Fruit fly (Drosophila melanogaster): ENCODE measurements around the gene CG1024.

Gene CG1024

dm6 chr3R:6408467-6408866, 28.3 kb upstream of the CG1024 start:
- TF ChIP-seq CG5204 (GFP tag; optimal IDR thresholded peaks at IDR 0.05) = no peak
- no peak for TF ChIP-seq ovo (GFP tag; optimal IDR thresholded peaks at IDR 0.05)
- no peak for TF ChIP-seq CG7101 (tag; optimal IDR thresholded peaks at IDR 0.05)
- TF ChIP-seq kay (GFP tag; ENCODE audit: borderline replicate concordance) = no peak
- no peak for TF ChIP-seq tj (GFP tag; optimal IDR thresholded peaks at IDR 0.05)
- no peak for TF ChIP-seq CG33017 (tag; optimal IDR thresholded peaks at IDR 0.05)
- no peak for TF ChIP-seq bab1 (GFP tag; optimal IDR thresholded peaks at IDR 0.05)
- no peak for TF ChIP-seq Mnt (GFP tag; optimal IDR thresholded peaks at IDR 0.05)
- no peak for TF ChIP-seq CG14711 (tag; optimal IDR thresholded peaks at IDR 0.05)
- no peak for TF ChIP-seq CG1620 (GFP tag; optimal IDR thresholded peaks at IDR 0.05)
- TF ChIP-seq cnc (optimal IDR thresholded peaks at IDR 0.05) = no peak
- TF ChIP-seq Hr96 (GFP tag; optimal IDR thresholded peaks at IDR 0.05) = no peak
- no peak for TF ChIP-seq CG7045 (GFP tag; optimal IDR thresholded peaks at IDR 0.05)
- TF ChIP-seq CG11617 (GFP tag; optimal IDR thresholded peaks at IDR 0.05) = no peak
- TF ChIP-seq pad (GFP tag; optimal IDR thresholded peaks at IDR 0.05) = no peak
- no peak for TF ChIP-seq toe (GFP tag; optimal IDR thresholded peaks at IDR 0.05)
- TF ChIP-seq cic (GFP tag; optimal IDR thresholded peaks at IDR 0.05) = no peak
- no peak for TF ChIP-seq CG12768 (GFP tag; optimal IDR thresholded peaks at IDR 0.05)

dm6 chr3R:6407544-6407943, 27.4 kb upstream of the CG1024 start:
- peak; percentile 95 for TF ChIP-seq tj (GFP tag; optimal IDR thresholded peaks at IDR 0.05)
- TF ChIP-seq Mnt (GFP tag; optimal IDR thresholded peaks at IDR 0.05) = no peak
- TF ChIP-seq CG7045 (GFP tag; optimal IDR thresholded peaks at IDR 0.05) = no peak
- no peak for TF ChIP-seq kay (GFP tag; ENCODE audit: borderline replicate concordance)

DNA sequence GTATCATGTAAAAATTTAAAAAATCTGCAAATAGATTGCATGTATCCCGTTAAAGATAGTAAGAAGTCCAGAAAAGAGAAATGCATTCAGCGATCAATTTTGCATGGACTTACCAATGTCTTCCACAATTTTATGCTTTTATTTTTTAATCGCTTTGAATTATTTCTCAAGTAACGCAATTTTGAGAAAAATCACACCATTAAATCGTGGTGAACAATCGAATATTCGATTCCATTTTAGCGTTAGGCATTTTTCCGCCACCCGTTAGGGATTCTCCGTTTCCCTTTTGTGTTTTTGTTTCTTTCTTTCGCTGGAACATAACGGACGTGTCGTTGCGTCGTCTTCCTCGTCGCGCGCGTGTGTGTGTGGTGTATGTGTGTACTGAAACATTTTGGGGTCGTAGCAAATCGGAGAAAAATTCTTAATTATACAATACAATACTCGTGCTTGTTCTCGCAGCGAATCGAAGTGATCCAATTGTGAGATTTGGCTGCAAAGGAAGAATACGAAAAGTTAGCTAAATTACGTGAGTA, 26.5 kb upstream of the CG1024 start, which contains the start of gene gpp:
gpp (plus strand) TSS at position 290 of the 533 bp plus-strand sequence.
- TF ChIP-seq Crg-1 (GFP tag; optimal IDR thresholded peaks at IDR 0.05) = no peak
- no peak for TF ChIP-seq Clk (GFP tag; optimal IDR thresholded peaks at IDR 0.05)
- TF ChIP-seq ovo (GFP tag; optimal IDR thresholded peaks at IDR 0.05) = peak; percentile 67
- TF ChIP-seq CG12768 (GFP tag; optimal IDR thresholded peaks at IDR 0.05) = no peak
- TF ChIP-seq bab1 (GFP tag; optimal IDR thresholded peaks at IDR 0.05) = peak; percentile 58
- no peak for TF ChIP-seq Hr96 (GFP tag; optimal IDR thresholded peaks at IDR 0.05)
- TF ChIP-seq CG5204 (GFP tag; optimal IDR thresholded peaks at IDR 0.05) = no peak
- peak; percentile 50 for TF ChIP-seq pad (GFP tag; optimal IDR thresholded peaks at IDR 0.05)
- no peak for TF ChIP-seq CG11617 (GFP tag; optimal IDR thresholded peaks at IDR 0.05)
- peak; percentile 34 for TF ChIP-seq CG14711 (tag; optimal IDR thresholded peaks at IDR 0.05)
- TF ChIP-seq kay (GFP tag; ENCODE audit: borderline replicate concordance) = peak; percentile 24
- no peak for TF ChIP-seq CG7045 (GFP tag; optimal IDR thresholded peaks at IDR 0.05)
- no peak for TF ChIP-seq toe (GFP tag; optimal IDR thresholded peaks at IDR 0.05)
- peak; percentile 51 for TF ChIP-seq CG7101 (tag; optimal IDR thresholded peaks at IDR 0.05)
- peak; percentile 41 for TF ChIP-seq cic (GFP tag; optimal IDR thresholded peaks at IDR 0.05)
- TF ChIP-seq Mnt (GFP tag; optimal IDR thresholded peaks at IDR 0.05) = peak; percentile 61
- no peak for TF ChIP-seq tj (GFP tag; optimal IDR thresholded peaks at IDR 0.05)
- peak; percentile 43 for TF ChIP-seq CG1620 (GFP tag; optimal IDR thresholded peaks at IDR 0.05)

- peak; percentile 27 for TF ChIP-seq CG12768 (GFP tag; optimal IDR thresholded peaks at IDR 0.05)
- peak; percentile 42 for TF ChIP-seq CG33017 (tag; optimal IDR thresholded peaks at IDR 0.05)
- TF ChIP-seq CG7045 (GFP tag; optimal IDR thresholded peaks at IDR 0.05) = no peak
- TF ChIP-seq Mnt (GFP tag; optimal IDR thresholded peaks at IDR 0.05) = peak; percentile 54
- TF ChIP-seq CG11617 (GFP tag; optimal IDR thresholded peaks at IDR 0.05) = peak; percentile 15
- peak; percentile 54 for TF ChIP-seq CG7101 (tag; optimal IDR thresholded peaks at IDR 0.05)
- peak; percentile 14 for TF ChIP-seq cic (GFP tag; optimal IDR thresholded peaks at IDR 0.05)
- TF ChIP-seq toe (GFP tag; optimal IDR thresholded peaks at IDR 0.05) = peak; percentile 67
- no peak for TF ChIP-seq Crg-1 (GFP tag; optimal IDR thresholded peaks at IDR 0.05)
- TF ChIP-seq CG14711 (tag; optimal IDR thresholded peaks at IDR 0.05) = peak; percentile 25
- peak; percentile 74 for TF ChIP-seq bab1 (GFP tag; optimal IDR thresholded peaks at IDR 0.05)
- TF ChIP-seq tj (GFP tag; optimal IDR thresholded peaks at IDR 0.05) = peak; percentile 22
- no peak for TF ChIP-seq Clk (GFP tag; optimal IDR thresholded peaks at IDR 0.05)
- TF ChIP-seq kay (GFP tag; ENCODE audit: borderline replicate concordance) = no peak
- TF ChIP-seq CG1620 (GFP tag; optimal IDR thresholded peaks at IDR 0.05) = peak; percentile 16
- TF ChIP-seq ovo (GFP tag; optimal IDR thresholded peaks at IDR 0.05) = peak; percentile 50
Observed at dm6 chr3R:6405674-6406565, 25.8 kb upstream of the CG1024 start, which contains the start of gene Dmtn. Gene Dmtn (minus strand): TSS chr3R:6405895.

DNA sequence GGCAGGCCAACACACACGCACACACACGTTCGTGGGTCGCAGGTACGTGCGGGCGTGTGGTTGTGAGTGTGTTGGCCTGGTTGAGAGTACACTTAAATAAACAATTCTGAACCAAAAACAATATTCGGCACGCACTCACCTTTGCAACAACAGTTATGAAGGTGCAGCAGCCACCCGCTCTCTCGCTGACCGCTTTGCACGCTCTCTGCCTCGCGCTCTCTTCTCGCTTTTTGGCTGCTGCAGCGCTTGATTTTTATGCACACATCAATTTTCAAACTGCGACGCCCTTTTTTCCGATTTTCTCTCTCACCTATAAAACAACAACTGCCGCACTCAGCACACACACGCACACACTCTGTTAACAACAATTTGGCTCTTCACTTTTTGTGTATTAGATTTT, 25.1 kb upstream of the CG1024 start:
- TF ChIP-seq cic (GFP tag; optimal IDR thresholded peaks at IDR 0.05) (no peak), CG1620 (GFP tag; optimal IDR thresholded peaks at IDR 0.05) (no peak), pad (GFP tag; optimal IDR thresholded peaks at IDR 0.05) (no peak), CG7101 (tag; optimal IDR thresholded peaks at IDR 0.05) (no peak), toe (GFP tag; optimal IDR thresholded peaks at IDR 0.05) (no peak), CG5204 (GFP tag; optimal IDR thresholded peaks at IDR 0.05) (no peak)

DNA sequence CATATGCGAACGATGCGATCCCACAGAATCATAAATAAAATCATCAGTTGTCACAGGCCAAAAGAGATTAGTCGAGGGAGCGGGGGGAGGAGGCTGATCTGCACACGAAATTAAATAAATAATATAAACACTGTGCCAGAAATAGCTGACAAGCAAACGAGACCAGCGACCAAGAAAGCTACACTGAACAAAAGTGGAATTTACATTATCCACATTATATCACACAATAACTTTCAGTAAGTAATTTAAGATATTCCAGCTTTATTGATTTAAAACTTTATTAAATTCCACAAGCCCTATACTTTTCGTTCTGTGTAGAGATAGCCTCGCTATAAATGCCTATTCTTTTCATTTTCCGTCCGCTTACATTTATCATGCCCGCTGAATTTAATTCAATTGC, 24.0 kb upstream of the CG1024 start:
- TF ChIP-seq CG14711 (tag; optimal IDR thresholded peaks at IDR 0.05) (peak; percentile 51), Hr96 (GFP tag; optimal IDR thresholded peaks at IDR 0.05) (peak; percentile 16), bab1 (GFP tag; optimal IDR thresholded peaks at IDR 0.05) (peak; percentile 54), CG1620 (GFP tag; optimal IDR thresholded peaks at IDR 0.05) (peak; percentile 3), tj (GFP tag; optimal IDR thresholded peaks at IDR 0.05) (peak; percentile 41), CG12768 (GFP tag; optimal IDR thresholded peaks at IDR 0.05) (no peak), CG11617 (GFP tag; optimal IDR thresholded peaks at IDR 0.05) (peak; percentile 11), CG7045 (GFP tag; optimal IDR thresholded peaks at IDR 0.05) (no peak), CG33017 (tag; optimal IDR thresholded peaks at IDR 0.05) (peak; percentile 30), CG7101 (tag; optimal IDR thresholded peaks at IDR 0.05) (peak; percentile 38)

All from whole organism, adult.